Worm (Caenorhabditis elegans): Measurements from ENCODE around the gene W03F9.1.
A peak's percentile ranks its signal among the peaks of the same experiment; 100 is the strongest.

The W03F9.1 gene

DNA sequence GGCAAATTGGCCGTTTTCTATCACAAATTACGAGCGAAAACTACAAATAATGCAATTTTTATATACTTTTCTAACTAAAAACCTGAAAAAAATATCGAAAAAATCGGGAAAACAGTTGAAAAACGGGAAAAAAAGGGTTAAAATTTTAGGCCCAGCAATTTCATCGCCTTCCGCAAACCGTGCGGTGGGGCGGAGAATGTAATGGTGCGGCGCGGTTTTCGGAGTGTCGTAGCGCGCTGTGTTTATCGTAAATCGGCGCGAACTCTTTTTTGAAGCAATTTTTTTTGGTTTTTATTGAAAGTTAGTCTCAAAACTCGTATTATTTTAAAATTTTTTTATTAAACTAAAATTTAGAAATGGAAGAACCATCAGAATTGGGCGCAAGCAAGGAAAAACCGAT, 22.0 kb downstream of the W03F9.1 start, which contains the start of gene picd-1 (continued):
- TF ChIP-seq ztf-16 (tag; optimal IDR thresholded peaks at IDR 0.05) (peak; percentile 23), hlh-8 (tag; optimal IDR thresholded peaks at IDR 0.05) (no peak), unc-3 (GFP tag; conservative IDR thresholded peaks at IDR 0.05) (no peak), unc-3 (tag; optimal IDR thresholded peaks at IDR 0.05) (no peak), fkh-10 (GFP tag; optimal IDR thresholded peaks at IDR 0.05) (no peak), ceh-2 (tag; optimal IDR thresholded peaks at IDR 0.05) (no peak), eyg-1 (tag; optimal IDR thresholded peaks at IDR 0.05) (no peak), dve-1 (tag; optimal IDR thresholded peaks at IDR 0.05) (peak; percentile 17)

DNA sequence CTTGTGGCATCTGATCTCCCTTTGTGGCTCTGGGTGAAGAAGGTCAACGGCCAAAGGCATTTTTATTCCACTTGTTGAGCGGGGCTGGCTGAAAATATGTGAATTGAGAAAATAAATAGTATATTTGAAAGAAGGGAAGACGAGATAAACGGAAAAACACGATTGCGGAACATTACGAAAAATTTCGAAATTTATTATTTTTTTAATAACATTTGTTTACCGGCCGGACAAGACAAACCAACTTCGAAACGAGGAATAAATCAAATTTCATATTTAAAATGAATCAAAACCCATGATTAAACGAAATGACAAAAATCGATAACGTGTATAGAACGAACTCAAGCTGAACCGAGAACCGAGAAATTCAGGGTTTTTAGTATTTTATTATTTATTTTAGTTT, 22.5 kb downstream of the W03F9.1 start, which contains the start of gene rps-27:
Gene rps-27 (minus strand): TSS at position 101 of the 400 bp plus-strand sequence.
- no peak for TF ChIP-seq ets-4 (tag; optimal IDR thresholded peaks at IDR 0.05)
- no peak for TF ChIP-seq F13H6.1 (tag; optimal IDR thresholded peaks at IDR 0.05)
- no peak for TF ChIP-seq ceh-48 (tag; optimal IDR thresholded peaks at IDR 0.05)
- TF ChIP-seq ceh-31 (tag; optimal IDR thresholded peaks at IDR 0.05) = no peak
- TF ChIP-seq nhr-232 (tag; optimal IDR thresholded peaks at IDR 0.05) = no peak
- no peak for TF ChIP-seq elt-4 (tag; optimal IDR thresholded peaks at IDR 0.05)
- TF ChIP-seq ref-2 (tag; optimal IDR thresholded peaks at IDR 0.05) = no peak
- TF ChIP-seq hlh-8 (tag; optimal IDR thresholded peaks at IDR 0.05) = no peak
- no peak for TF ChIP-seq Y22D7AL.16 (tag; optimal IDR thresholded peaks at IDR 0.05)
- no peak for TF ChIP-seq fax-1 (tag; optimal IDR thresholded peaks at IDR 0.05)
- no peak for TF ChIP-seq K02D7.2 (tag; optimal IDR thresholded peaks at IDR 0.05)
- no peak for TF ChIP-seq ceh-34 (tag; optimal IDR thresholded peaks at IDR 0.05)

DNA sequence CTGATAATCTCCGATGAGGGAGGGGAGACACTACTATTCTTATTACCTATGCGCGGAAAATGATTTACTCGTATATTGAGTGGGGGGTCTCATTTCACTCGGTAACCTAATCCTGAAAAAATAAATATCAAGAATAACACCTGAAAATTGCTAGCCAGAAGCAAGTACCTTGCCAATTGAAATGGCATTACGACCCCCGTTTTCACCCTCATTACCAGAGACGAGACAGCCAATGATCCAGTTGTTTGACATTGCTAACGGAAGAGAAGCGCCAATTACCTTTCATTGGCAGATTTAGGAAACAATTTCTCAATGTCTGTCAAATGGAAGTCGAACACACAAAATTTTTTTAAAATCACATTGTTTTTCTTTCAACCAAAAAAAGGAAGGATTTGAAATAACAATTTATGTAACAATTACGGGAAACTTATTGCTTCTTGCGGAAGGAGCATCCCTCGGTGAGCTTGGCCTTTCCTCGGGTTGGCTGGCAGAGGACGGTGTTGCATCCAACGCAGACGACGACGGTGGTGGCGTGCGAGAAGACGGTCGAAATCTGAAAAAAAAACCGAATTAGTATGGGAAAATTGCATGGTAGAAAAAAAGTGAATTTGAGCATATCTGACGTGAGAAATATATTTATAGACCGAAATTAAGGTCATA, 23.3 kb downstream of the W03F9.1 start:
- TF ChIP-seq fkh-6 (tag; optimal IDR thresholded peaks at IDR 0.05) (no peak), sox-2 (GFP tag; IDR thresholded peaks at IDR 0.05) (no peak), odd-2 (tag; optimal IDR thresholded peaks at IDR 0.05) (no peak), ama-1 (optimal IDR thresholded peaks at IDR 0.05) (no peak), lim-6 (tag; optimal IDR thresholded peaks at IDR 0.05) (no peak), nhr-232 (tag; optimal IDR thresholded peaks at IDR 0.05) (no peak), T23F11.4 (GFP tag; optimal IDR thresholded peaks at IDR 0.05) (no peak), elt-4 (tag; optimal IDR thresholded peaks at IDR 0.05) (no peak), ceh-34 (tag; optimal IDR thresholded peaks at IDR 0.05) (no peak), eyg-1 (tag; optimal IDR thresholded peaks at IDR 0.05) (no peak), npax-4 (tag; optimal IDR thresholded peaks at IDR 0.05) (no peak)

DNA sequence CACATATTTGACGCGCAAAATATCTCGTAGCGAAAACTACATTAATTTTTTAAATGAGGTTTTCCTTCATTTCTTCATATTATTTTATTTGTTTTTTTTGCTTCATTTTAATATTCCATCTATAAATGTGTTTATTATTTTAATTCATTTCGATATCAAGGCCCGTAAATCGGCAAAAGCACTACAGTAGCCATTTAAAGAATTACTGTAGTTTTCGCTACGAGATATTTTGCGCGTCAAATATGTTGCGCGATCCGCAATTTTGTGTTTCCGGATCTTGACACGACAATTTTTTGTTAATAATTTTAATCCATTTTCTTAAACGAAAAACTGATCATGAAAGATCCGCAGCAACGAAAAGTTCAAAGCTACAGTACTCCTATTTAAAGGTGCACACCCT, 24.4 kb downstream of the W03F9.1 start:
- TF ChIP-seq ets-4 (tag; optimal IDR thresholded peaks at IDR 0.05) = no peak
- no peak for TF ChIP-seq nfya-1 (tag; optimal IDR thresholded peaks at IDR 0.05)
- no peak for TF ChIP-seq fkh-6 (tag; optimal IDR thresholded peaks at IDR 0.05)
- no peak for TF ChIP-seq dmd-4 (tag; optimal IDR thresholded peaks at IDR 0.05; ENCODE audit: borderline replicate concordance)
- TF ChIP-seq lin-11 (tag; optimal IDR thresholded peaks at IDR 0.05) = no peak
- no peak for TF ChIP-seq ama-1 (optimal IDR thresholded peaks at IDR 0.05)
- TF ChIP-seq pat-9 (tag; optimal IDR thresholded peaks at IDR 0.05) = no peak
- no peak for TF ChIP-seq hlh-30 (tag; optimal IDR thresholded peaks at IDR 0.05; ENCODE audit: insufficient read depth)
- TF ChIP-seq hlh-8 (tag; optimal IDR thresholded peaks at IDR 0.05) = no peak
- no peak for TF ChIP-seq ceh-31 (tag; optimal IDR thresholded peaks at IDR 0.05)
- TF ChIP-seq odd-2 (tag; optimal IDR thresholded peaks at IDR 0.05) = no peak

DNA sequence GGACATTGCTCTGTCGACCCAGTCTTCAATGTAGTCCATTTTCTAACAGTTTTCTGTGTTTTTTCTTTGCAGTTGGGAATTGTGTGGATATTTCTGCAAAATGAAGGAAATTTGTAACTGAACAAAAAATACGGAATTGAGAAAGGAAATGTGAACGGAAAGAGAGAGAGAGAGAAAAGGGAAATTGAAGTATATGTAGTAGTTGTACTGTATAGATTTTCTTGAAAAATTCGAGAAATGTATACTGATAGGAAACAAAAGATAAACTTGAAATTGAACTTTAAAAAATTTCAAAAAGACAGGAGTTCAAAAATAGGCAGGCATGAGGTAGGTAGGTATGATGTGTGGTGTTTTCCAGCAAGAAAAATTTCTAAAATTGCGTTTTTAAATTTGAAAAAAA, 42.8 kb downstream of the W03F9.1 start, which contains the start of gene daam-1:
Gene daam-1 (minus strand): TSS at position 101 of the 400 bp plus-strand sequence.
- TF ChIP-seq npax-4 (tag; optimal IDR thresholded peaks at IDR 0.05) (no peak), zip-5 (tag; optimal IDR thresholded peaks at IDR 0.05) (no peak), ttx-3 (tag; optimal IDR thresholded peaks at IDR 0.05) (no peak), ceh-22 (tag; optimal IDR thresholded peaks at IDR 0.05) (no peak), sox-2 (GFP tag; IDR thresholded peaks at IDR 0.05) (no peak), elt-4 (tag; optimal IDR thresholded peaks at IDR 0.05) (no peak), C38D4.7 (GFP tag; optimal IDR thresholded peaks at IDR 0.05) (no peak), lim-6 (tag; optimal IDR thresholded peaks at IDR 0.05) (no peak), gmeb-2 (tag; optimal IDR thresholded peaks at IDR 0.05) (no peak)
